Fruit fly (Drosophila melanogaster): ENCODE measurements around the gene Ccp84Ae.

DNA sequence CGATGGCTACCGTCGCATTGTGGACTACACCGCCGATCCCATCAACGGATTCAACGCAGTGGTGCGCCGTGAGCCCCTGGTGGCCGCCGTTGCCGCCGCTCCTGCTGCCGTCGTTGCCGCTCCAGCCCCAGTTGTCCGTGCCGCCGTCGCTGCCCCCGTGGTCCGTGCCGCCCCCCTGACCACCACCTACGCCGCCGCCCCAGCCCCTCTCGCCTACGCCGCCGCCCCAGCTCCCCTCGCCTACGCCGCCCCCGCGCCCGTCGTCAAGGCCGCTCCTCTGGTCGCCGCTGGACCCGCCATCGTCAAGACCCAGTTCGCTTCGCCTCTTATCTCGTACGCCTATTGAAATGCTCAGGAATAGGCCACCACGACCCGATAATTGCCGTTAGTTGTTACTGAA lies 4.3 kb downstream of the Ccp84Ae start:
- TF ChIP-seq CG7045 (GFP tag; optimal IDR thresholded peaks at IDR 0.05) = no peak
- no peak for TF ChIP-seq CG11617 (GFP tag; optimal IDR thresholded peaks at IDR 0.05)
- TF ChIP-seq Clk (GFP tag; optimal IDR thresholded peaks at IDR 0.05) = no peak
- TF ChIP-seq CG14711 (tag; optimal IDR thresholded peaks at IDR 0.05) = no peak
- no peak for TF ChIP-seq tj (GFP tag; optimal IDR thresholded peaks at IDR 0.05)
- no peak for TF ChIP-seq CG5204 (GFP tag; optimal IDR thresholded peaks at IDR 0.05)
- TF ChIP-seq Crg-1 (GFP tag; optimal IDR thresholded peaks at IDR 0.05) = no peak
- no peak for TF ChIP-seq Mnt (GFP tag; optimal IDR thresholded peaks at IDR 0.05)
- no peak for TF ChIP-seq CG1620 (GFP tag; optimal IDR thresholded peaks at IDR 0.05)
- TF ChIP-seq CG33017 (tag; optimal IDR thresholded peaks at IDR 0.05) = no peak
- no peak for TF ChIP-seq CG12768 (GFP tag; optimal IDR thresholded peaks at IDR 0.05)

All from whole organism, adult.